Fruit fly (Drosophila melanogaster) whole organism, prepupa: ENCODE results near the gene Piezo.

Experiments
- CG10631 ChIP-seq: fragments of 200-800 bp; sonication (Bioruptor generic); optimal IDR thresholded peaks from 2 replicates; lab custom pipeline; 2016; ENCODE audit warnings: missing biosample characterization, missing genetic modification characterization
- CG10669 ChIP-seq: fragments of 200-800 bp; sonication (Bioruptor generic); optimal IDR thresholded peaks from 3 replicates; lab custom pipeline; 2018; ENCODE audit warnings: missing biosample characterization, mild to moderate bottlenecking, missing genetic modification characterization, moderate library complexity
- CG15336 ChIP-seq: fragments of 200-800 bp; sonication (Bioruptor generic); IDR thresholded peaks from 2 replicates; pipeline ENCODE4 v1.3.6; 2022; ENCODE audit warnings: missing biosample characterization, missing genetic modification characterization
- CG3032 ChIP-seq: fragments of 200-800 bp; optimal IDR thresholded peaks from 2 replicates; lab custom pipeline; 2019; ENCODE audit warnings: missing biosample characterization, mild to moderate bottlenecking, missing genetic modification characterization, moderate library complexity
- CG31627 ChIP-seq: fragments of 200-800 bp; sonication (Bioruptor generic); optimal IDR thresholded peaks from 3 replicates; lab custom pipeline; 2016; ENCODE audit warnings: missing biosample characterization, missing genetic modification characterization
- CG32006 ChIP-seq: fragments of 200-800 bp; sonication (Bioruptor generic); optimal IDR thresholded peaks from 3 replicates; lab custom pipeline; 2017; ENCODE audit warnings: missing biosample characterization, mild to moderate bottlenecking, missing genetic modification characterization
- CG34406 ChIP-seq: fragments of 200-800 bp; sonication (Bioruptor generic); optimal IDR thresholded peaks from 3 replicates; lab custom pipeline; 2016; ENCODE audit warnings: missing biosample characterization, missing genetic modification characterization
- CG3919 ChIP-seq: fragments of 200-800 bp; sonication (Bioruptor generic); optimal IDR thresholded peaks from 3 replicates; lab custom pipeline; 2016; ENCODE audit warnings: missing biosample characterization, missing genetic modification characterization
- CG4318 ChIP-seq: fragments of 200-800 bp; sonication (Bioruptor generic); optimal IDR thresholded peaks from 3 replicates; lab custom pipeline; 2017; ENCODE audit warnings: missing biosample characterization, mild to moderate bottlenecking, missing genetic modification characterization
- CG6276 ChIP-seq: fragments of 200-800 bp; sonication (Bioruptor generic); optimal IDR thresholded peaks from 2 replicates; lab custom pipeline; 2017; ENCODE audit warnings: missing biosample characterization, mild to moderate bottlenecking, missing genetic modification characterization
- CG6792 ChIP-seq: fragments of 200-800 bp; sonication (Bioruptor generic); optimal IDR thresholded peaks from 3 replicates; lab custom pipeline; 2016; ENCODE audit warnings: missing biosample characterization, missing genetic modification characterization
- CG6808 ChIP-seq: fragments of 200-800 bp; sonication (Bioruptor generic); optimal IDR thresholded peaks from 3 replicates; lab custom pipeline; 2017; ENCODE audit warnings: missing biosample characterization, missing genetic modification characterization, mild to moderate bottlenecking, moderate library complexity, missing genetic modification reagents
- CG6854 ChIP-seq: fragments of 200-800 bp; sonication (Bioruptor generic); optimal IDR thresholded peaks from 2 replicates; lab custom pipeline; 2017; ENCODE audit warnings: missing biosample characterization, mild to moderate bottlenecking, missing genetic modification characterization
- CG7368 ChIP-seq: fragments of 200-800 bp; sonication (Bioruptor generic); optimal IDR thresholded peaks from 3 replicates; lab custom pipeline; 2016; ENCODE audit warnings: missing biosample characterization, missing genetic modification characterization
- CG8119 ChIP-seq: fragments of 200-800 bp; sonication (Bioruptor generic); IDR thresholded peaks from 3 replicates; pipeline ENCODE4 v1.3.6; 2022; ENCODE audit warnings: missing biosample characterization, missing genetic modification characterization
- CG8319 ChIP-seq: fragments of 200-800 bp; sonication (Bioruptor generic); optimal IDR thresholded peaks from 3 replicates; lab custom pipeline; 2016; ENCODE audit warnings: missing biosample characterization, missing genetic modification characterization
- Eip93F ChIP-seq: fragments of 200-800 bp; sonication (Bioruptor generic); optimal IDR thresholded peaks from 2 replicates; lab custom pipeline; 2016; ENCODE audit warnings: missing biosample characterization, mild to moderate bottlenecking, missing genetic modification characterization
- Ets21C ChIP-seq: fragments of 200-800 bp; sonication (Bioruptor generic); optimal IDR thresholded peaks from 3 replicates; lab custom pipeline; 2016; ENCODE audit warnings: missing biosample characterization, missing genetic modification characterization
- Ets96B ChIP-seq: fragments of 200-800 bp; optimal IDR thresholded peaks from 2 replicates; lab custom pipeline; 2019; ENCODE audit warnings: missing biosample characterization, mild to moderate bottlenecking, missing genetic modification characterization, moderate library complexity
- Gug ChIP-seq: fragments of 200-800 bp; sonication (Bioruptor generic); IDR thresholded peaks from 2 replicates; pipeline ENCODE4 v1.3.6; 2022; ENCODE audit warnings: missing biosample characterization, missing genetic modification characterization
- Hr38 ChIP-seq: sonication (Bioruptor generic); optimal IDR thresholded peaks from 2 replicates; lab custom pipeline; 2016; ENCODE audit warnings: missing biosample characterization, missing genetic modification characterization
- Hr4 ChIP-seq: fragments of 200-800 bp; sonication (Bioruptor generic); optimal IDR thresholded peaks from 3 replicates; lab custom pipeline; 2016; ENCODE audit warnings: missing biosample characterization, missing genetic modification characterization
- OdsH ChIP-seq: fragments of 200-800 bp; sonication (Bioruptor generic); optimal IDR thresholded peaks from 3 replicates; lab custom pipeline; 2016; ENCODE audit warnings: missing biosample characterization, missing genetic modification characterization
- Sox102F ChIP-seq: fragments of 200-800 bp; sonication (Bioruptor generic); optimal IDR thresholded peaks from 2 replicates; lab custom pipeline; 2016; ENCODE audit warnings: missing biosample characterization, mild to moderate bottlenecking, missing genetic modification characterization
- Sox14 ChIP-seq: fragments of 200-800 bp; sonication (Bioruptor generic); optimal IDR thresholded peaks from 3 replicates; lab custom pipeline; 2016; ENCODE audit warnings: missing biosample characterization, missing genetic modification characterization
- Sox15 ChIP-seq: fragments of 200-800 bp; sonication (Bioruptor generic); optimal IDR thresholded peaks from 3 replicates; lab custom pipeline; 2016; ENCODE audit warnings: missing biosample characterization, missing genetic modification characterization
- achi ChIP-seq: fragments of 200-800 bp; sonication (Bioruptor generic); optimal IDR thresholded peaks from 3 replicates; lab custom pipeline; 2016; ENCODE audit warnings: missing biosample characterization, missing genetic modification characterization
- acj6 ChIP-seq: fragments of 200-800 bp; sonication (Bioruptor generic); optimal IDR thresholded peaks from 3 replicates; lab custom pipeline; 2016; ENCODE audit warnings: missing biosample characterization, missing genetic modification characterization
- cyc ChIP-seq: fragments of 200-800 bp; sonication (Bioruptor generic); optimal IDR thresholded peaks from 3 replicates; lab custom pipeline; 2016; ENCODE audit warnings: missing biosample characterization, missing genetic modification characterization
- eg ChIP-seq: fragments of 200-800 bp; sonication (Bioruptor generic); IDR thresholded peaks from 3 replicates; pipeline ENCODE4 v1.3.6; 2022; ENCODE audit warnings: missing biosample characterization, missing genetic modification characterization
- esn ChIP-seq: fragments of 200-800 bp; sonication (Bioruptor generic); optimal IDR thresholded peaks from 2 replicates; lab custom pipeline; 2016; ENCODE audit warnings: missing biosample characterization, mild to moderate bottlenecking, missing genetic modification characterization, moderate library complexity
- fd59A ChIP-seq: fragments of 200-800 bp; sonication (Bioruptor generic); optimal IDR thresholded peaks from 2 replicates; lab custom pipeline; 2017; ENCODE audit warnings: missing biosample characterization, mild to moderate bottlenecking, missing genetic modification characterization, missing genetic modification reagents
- fd85E ChIP-seq: fragments of 200-800 bp; sonication (Bioruptor generic); optimal IDR thresholded peaks from 3 replicates; lab custom pipeline; 2016; ENCODE audit warnings: missing biosample characterization, missing genetic modification characterization
- fkh ChIP-seq: fragments of 200-800 bp; sonication (Bioruptor generic); optimal IDR thresholded peaks from 3 replicates; lab custom pipeline; 2017; ENCODE audit warnings: missing biosample characterization, mild to moderate bottlenecking, missing genetic modification characterization, moderate library complexity
- lz ChIP-seq: fragments of 200-800 bp; sonication (Bioruptor generic); optimal IDR thresholded peaks from 3 replicates; lab custom pipeline; 2016; ENCODE audit warnings: missing biosample characterization, missing genetic modification characterization
- net ChIP-seq: fragments of 200-800 bp; sonication (Bioruptor generic); optimal IDR thresholded peaks from 3 replicates; lab custom pipeline; 2016; ENCODE audit warnings: missing biosample characterization, missing genetic modification characterization
- salr ChIP-seq, 2 experiments: fragments of 200-800 bp; sonication (Bioruptor generic); optimal IDR thresholded peaks; 3 replicates each; lab custom pipeline; 2016 to 2018; ENCODE audit warnings: missing biosample characterization in 2 of 2, missing genetic modification characterization in 2 of 2, mild to moderate bottlenecking in 1 of 2
- spab ChIP-seq: fragments of 200-800 bp; sonication (Bioruptor generic); optimal IDR thresholded peaks from 2 replicates; lab custom pipeline; 2017; ENCODE audit warnings: missing biosample characterization, mild to moderate bottlenecking, missing genetic modification characterization, missing genetic modification reagents
- ss ChIP-seq, 2 experiments: fragments of 200-800 bp; sonication (Bioruptor generic); optimal IDR thresholded peaks; 2 replicates in 1 of 2; 3 replicates in 1 of 2; lab custom pipeline; 2017 to 2018; ENCODE audit warnings: mild to moderate bottlenecking in 2 of 2, missing biosample characterization in 2 of 2, missing genetic modification characterization in 2 of 2, moderate library complexity in 1 of 2
- svp ChIP-seq: fragments of 200-800 bp; sonication (Bioruptor generic); peaks from one replicate; lab custom pipeline; 2016; ENCODE audit warnings: missing biosample characterization, missing genetic modification characterization
- topi ChIP-seq: fragments of 200-800 bp; sonication (Bioruptor generic); optimal IDR thresholded peaks from 3 replicates; lab custom pipeline; 2016; ENCODE audit warnings: missing biosample characterization, missing genetic modification characterization
- vri ChIP-seq: fragments of 200-800 bp; sonication (Bioruptor generic); optimal IDR thresholded peaks from 3 replicates; lab custom pipeline; 2016; ENCODE audit warnings: missing biosample characterization, mild to moderate bottlenecking, missing genetic modification characterization

Gene Piezo

DNA sequence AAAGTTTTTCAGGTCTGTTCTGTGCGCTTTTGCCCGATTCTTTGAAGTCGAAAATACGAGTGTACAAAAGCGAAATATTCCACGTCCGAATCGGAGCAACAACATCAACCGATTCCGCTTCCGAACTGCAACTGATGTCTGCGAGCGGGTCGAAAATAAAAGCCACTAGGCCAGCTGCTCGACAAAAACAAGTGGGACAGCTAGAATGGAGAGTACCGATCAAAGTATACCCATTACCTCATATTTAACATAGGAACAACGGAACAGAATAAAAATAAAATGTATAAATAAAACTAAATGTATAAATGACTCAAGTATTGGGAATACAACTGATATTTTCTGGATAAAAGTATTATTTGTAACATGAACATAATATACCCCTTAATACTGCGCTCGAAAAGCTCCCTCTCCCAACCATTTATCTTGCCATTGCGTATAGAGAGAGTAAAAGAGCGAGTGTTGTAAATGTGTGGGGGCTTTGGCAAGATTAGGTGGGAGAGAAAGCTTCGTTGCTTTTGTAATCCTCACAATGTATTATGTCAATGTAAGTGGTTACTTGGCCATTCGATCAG is 42.2 kb downstream of the Piezo start, which contains the start of gene SLC5A11 (continued):
- TF ChIP-seq OdsH (GFP tag; lab: Kevin White, UChicago) (peak; percentile 97), Hr4 (GFP tag; lab: Kevin White, UChicago) (peak; percentile 87), acj6 (GFP tag; lab: Kevin White, UChicago) (peak; percentile 87), CG31627 (GFP tag; lab: Kevin White, UChicago) (peak; percentile 76), CG3032 (peak; percentile 94), Ets96B (tag; lab: Kevin White, UChicago) (peak; percentile 79), CG10631 (peak; percentile 95), CG6808 (GFP tag; lab: Kevin White, UChicago) (peak; percentile 92), Eip93F (GFP tag; lab: Kevin White, UChicago) (peak; percentile 99), Sox102F (peak; percentile 94), CG10669 (GFP tag; lab: Kevin White, UChicago) (peak; percentile 94), fd85E (peak; percentile 96), net (GFP tag; lab: Kevin White, UChicago) (peak; percentile 100), CG7368 (peak; percentile 99), Ets21C (no peak), spab (GFP tag; lab: Kevin White, UChicago) (peak; percentile 94), Gug (GFP tag; lab: Robert Waterston, UW) (peak; percentile 96), CG8319 (GFP tag; lab: Kevin White, UChicago) (peak; percentile 96), fkh (GFP tag; lab: Kevin White, UChicago) (peak; percentile 98), achi (peak; percentile 97), CG6276 (GFP tag; lab: Kevin White, UChicago) (peak; percentile 95), eg (GFP tag; lab: Robert Waterston, UW) (peak; percentile 99), Sox14 (GFP tag; lab: Kevin White, UChicago) (peak; percentile 99), CG32006 (GFP tag; lab: Kevin White, UChicago) (peak; percentile 94), cyc (GFP tag; lab: Kevin White, UChicago) (peak; percentile 99), vri (GFP tag; lab: Kevin White, UChicago) (peak; percentile 97)

dm6 chr2L:8205871-8206270 is 43.0 kb downstream of the Piezo start, which contains the start of gene CG8419:
Gene CG8419, plus strand, starts transcription at chr2L:8206171.
- TF ChIP-seq salr (GFP tag; optimal IDR thresholded peaks at IDR 0.05; lab: Kevin White, UChicago): no peak
- TF ChIP-seq OdsH (GFP tag; lab: Kevin White, UChicago): no peak
- TF ChIP-seq CG10631: no peak
- no peak for TF ChIP-seq Sox102F
- no peak for TF ChIP-seq achi
- no peak for TF ChIP-seq topi (GFP tag; lab: Kevin White, UChicago)
- no peak for TF ChIP-seq CG6854 (GFP tag; lab: Kevin White, UChicago)
- TF ChIP-seq lz: no peak
- no peak for TF ChIP-seq fd59A (GFP tag; lab: Kevin White, UChicago)
- TF ChIP-seq CG15336 (GFP tag; lab: Robert Waterston, UW): no peak
- TF ChIP-seq CG7368: no peak
- TF ChIP-seq CG6792 (GFP tag; lab: Kevin White, UChicago): no peak
- TF ChIP-seq net (GFP tag; lab: Kevin White, UChicago): no peak
- TF ChIP-seq Hr4 (GFP tag; lab: Kevin White, UChicago): no peak
- TF ChIP-seq CG6276 (GFP tag; lab: Kevin White, UChicago): no peak
- no peak for TF ChIP-seq Ets96B (tag; lab: Kevin White, UChicago)
- TF ChIP-seq Sox15 (GFP tag; lab: Kevin White, UChicago): no peak
- no peak for TF ChIP-seq CG34406 (GFP tag; lab: Kevin White, UChicago)
- no peak for TF ChIP-seq CG32006 (GFP tag; lab: Kevin White, UChicago)

dm6 chr2L:8209362-8209761 is 46.5 kb downstream of the Piezo start:
- TF ChIP-seq CG6276 (GFP tag; lab: Kevin White, UChicago) (no peak), esn (GFP tag; lab: Kevin White, UChicago) (no peak), CG8119 (no peak), CG7368 (no peak), CG10669 (GFP tag; lab: Kevin White, UChicago) (no peak), Hr38 (GFP tag; lab: Kevin White, UChicago) (no peak), CG3919 (GFP tag; lab: Kevin White, UChicago) (no peak), ss (GFP tag; optimal IDR thresholded peaks at IDR 0.05; lab: Kevin White, UChicago) (no peak), vri (GFP tag; lab: Kevin White, UChicago) (no peak), fkh (GFP tag; lab: Kevin White, UChicago) (no peak), CG4318 (GFP tag; lab: Kevin White, UChicago) (no peak), CG15336 (GFP tag; lab: Robert Waterston, UW) (no peak), Sox14 (GFP tag; lab: Kevin White, UChicago) (no peak), Sox15 (GFP tag; lab: Kevin White, UChicago) (no peak), svp (GFP tag; lab: Kevin White, UChicago) (no peak)
